Fruit fly (Drosophila melanogaster) whole organism, embryonic: ENCODE results near the gene dachs.

Experiments used
- Bteb2 ChIP-seq: fragments of 200-800 bp; sonication (Bioruptor generic); optimal IDR thresholded peaks from 2 replicates; lab custom pipeline; 2016; ENCODE audit warnings: missing biosample characterization, missing genetic modification characterization
- CG1024 ChIP-seq: fragments of 200-800 bp; sonication (Bioruptor generic); IDR thresholded peaks from 2 replicates; pipeline ENCODE4 v1.3.6; 2022; ENCODE audit warnings: missing biosample characterization, missing genetic modification characterization
- CG12071 ChIP-seq: fragments of 200-800 bp; sonication (Bioruptor generic); optimal IDR thresholded peaks from 3 replicates; lab custom pipeline; 2018; ENCODE audit warnings: missing biosample characterization, mild to moderate bottlenecking, missing genetic modification characterization
- CG12299 ChIP-seq: fragments of 200-800 bp; sonication (Bioruptor generic); optimal IDR thresholded peaks from 2 replicates; lab custom pipeline; 2018; ENCODE audit warnings: missing biosample characterization, mild to moderate bottlenecking, missing genetic modification characterization
- CG13775 ChIP-seq: fragments of 200-800 bp; sonication (Bioruptor generic); optimal IDR thresholded peaks from 3 replicates; lab custom pipeline; 2017; ENCODE audit warnings: missing biosample characterization, mild to moderate bottlenecking, missing genetic modification characterization
- CG14014 ChIP-seq: fragments of 200-800 bp; sonication (Bioruptor generic); IDR thresholded peaks from 2 replicates; pipeline ENCODE4 v1.3.6; 2022; ENCODE audit warnings: missing biosample characterization, missing genetic modification characterization
- CG15479 ChIP-seq: fragments of 200-800 bp; sonication (Bioruptor generic); optimal IDR thresholded peaks from 3 replicates; lab custom pipeline; 2019; ENCODE audit warnings: missing biosample characterization, mild to moderate bottlenecking, missing genetic modification characterization, moderate library complexity
- CG15601 ChIP-seq: fragments of 200-800 bp; sonication (Bioruptor generic); optimal IDR thresholded peaks from 3 replicates; lab custom pipeline; 2019; ENCODE audit warnings: missing biosample characterization, mild to moderate bottlenecking, missing genetic modification characterization, moderate library complexity
- CG1602 ChIP-seq: fragments of 200-800 bp; sonication (Bioruptor generic); optimal IDR thresholded peaks from 3 replicates; lab custom pipeline; 2016; ENCODE audit warnings: missing biosample characterization, missing genetic modification characterization
- CG1603 ChIP-seq: fragments of 200-800 bp; sonication (Bioruptor generic); optimal IDR thresholded peaks from 2 replicates; lab custom pipeline; 2019; ENCODE audit warnings: missing biosample characterization, mild to moderate bottlenecking, missing genetic modification characterization, moderate library complexity
- CG16815 ChIP-seq: fragments of 200-800 bp; sonication (Bioruptor generic); optimal IDR thresholded peaks from 3 replicates; lab custom pipeline; 2017; ENCODE audit warnings: missing biosample characterization, mild to moderate bottlenecking, missing genetic modification characterization
- CG16863 ChIP-seq: fragments of 200-800 bp; sonication (Bioruptor generic); optimal IDR thresholded peaks from 3 replicates; lab custom pipeline; 2016; ENCODE audit warnings: missing biosample characterization, missing genetic modification characterization
- CG3065 ChIP-seq: fragments of 200-800 bp; sonication (Bioruptor generic); optimal IDR thresholded peaks from 2 replicates; lab custom pipeline; 2016; ENCODE audit warnings: missing biosample characterization, missing genetic modification characterization
- CG31224 ChIP-seq: fragments of 200-800 bp; sonication (Bioruptor generic); IDR thresholded peaks from 2 replicates; pipeline ENCODE4 v1.3.6; 2022; ENCODE audit warnings: missing biosample characterization, missing genetic modification characterization
- CG3726 ChIP-seq: fragments of 200-800 bp; sonication (Bioruptor generic); IDR thresholded peaks from 3 replicates; pipeline ENCODE4, ENCODE4 v1.3.6; 2022; ENCODE audit warnings: missing biosample characterization, missing genetic modification characterization
- CG42726 ChIP-seq: fragments of 200-800 bp; sonication (Bioruptor generic); IDR thresholded peaks from 2 replicates; pipeline ENCODE4 v1.3.6; 2022; ENCODE audit warnings: missing biosample characterization, missing genetic modification characterization; ENCODE audit not compliant: partially characterized antibody
- CG4854 ChIP-seq: fragments of 200-800 bp; sonication (Bioruptor generic); optimal IDR thresholded peaks from 2 replicates; lab custom pipeline; 2016; ENCODE audit warnings: missing biosample characterization, missing genetic modification characterization, inconsistent platforms
- CG6175 ChIP-seq: fragments of 200-800 bp; sonication (Bioruptor generic); IDR thresholded peaks from 3 replicates; pipeline ENCODE4 v1.3.6; 2022; ENCODE audit warnings: missing biosample characterization, missing genetic modification characterization
- CG6765 ChIP-seq: fragments of 200-800 bp; sonication (Bioruptor generic); optimal IDR thresholded peaks from 3 replicates; lab custom pipeline; 2017; ENCODE audit warnings: missing biosample characterization, mild to moderate bottlenecking, missing genetic modification characterization
- CG7271 ChIP-seq: fragments of 200-800 bp; sonication (Bioruptor generic); optimal IDR thresholded peaks from 2 replicates; lab custom pipeline; 2018; ENCODE audit warnings: missing biosample characterization, mild to moderate bottlenecking, missing genetic modification characterization, moderate library complexity
- CG7839 ChIP-seq: fragments of 200-800 bp; sonication (Bioruptor generic); optimal IDR thresholded peaks from 3 replicates; lab custom pipeline; 2018; ENCODE audit warnings: missing biosample characterization, mild to moderate bottlenecking, missing genetic modification characterization, moderate library complexity
- CG8359 ChIP-seq: fragments of 200-800 bp; sonication (Bioruptor generic); optimal IDR thresholded peaks from 2 replicates; lab custom pipeline; 2017; ENCODE audit warnings: missing biosample characterization, mild to moderate bottlenecking, missing genetic modification characterization, borderline replicate concordance
- Camta ChIP-seq: fragments of 200-800 bp; sonication (Bioruptor generic); optimal IDR thresholded peaks from 2 replicates; lab custom pipeline; 2016; ENCODE audit warnings: missing biosample characterization, missing genetic modification characterization
- Deaf1 ChIP-seq: fragments of 200-800 bp; optimal IDR thresholded peaks from 3 replicates; lab custom pipeline; 2019; ENCODE audit warnings: missing biosample characterization, mild to moderate bottlenecking, missing genetic modification characterization, moderate library complexity
- E2f2 ChIP-seq: fragments of 200-800 bp; sonication (Bioruptor generic); IDR thresholded peaks from 2 replicates; pipeline ENCODE4 v1.3.6; 2022; ENCODE audit warnings: missing biosample characterization, missing genetic modification characterization
- HmgZ ChIP-seq: fragments of 200-800 bp; sonication (Bioruptor generic); optimal IDR thresholded peaks from 2 replicates; lab custom pipeline; 2018; ENCODE audit warnings: missing biosample characterization, mild to moderate bottlenecking, missing genetic modification characterization
- Hr51 ChIP-seq, 2 experiments: fragments of 200-800 bp; sonication (Bioruptor generic); optimal IDR thresholded peaks; 2 replicates in 1 of 2; 3 replicates in 1 of 2; lab custom pipeline; 2016 to 2018; ENCODE audit warnings: missing biosample characterization in 2 of 2, missing genetic modification characterization in 2 of 2, mild to moderate bottlenecking in 1 of 2, moderate library complexity in 1 of 2
- Mrtf ChIP-seq: fragments of 200-800 bp; sonication (Bioruptor generic); IDR thresholded peaks from 3 replicates; pipeline ENCODE4 v1.3.6; 2022; ENCODE audit warnings: missing biosample characterization, missing genetic modification characterization
- NC2β ChIP-seq: fragments of 200-800 bp; sonication (Bioruptor generic); optimal IDR thresholded peaks from 2 replicates; lab custom pipeline; 2016; ENCODE audit warnings: missing biosample characterization, missing genetic modification characterization
- Ravus ChIP-seq: fragments of 200-800 bp; sonication (Bioruptor generic); IDR thresholded peaks from 2 replicates; pipeline ENCODE4 v1.3.6; 2022; ENCODE audit warnings: missing biosample characterization, missing genetic modification characterization
- Rx ChIP-seq: fragments of 200-800 bp; sonication (Bioruptor generic); IDR thresholded peaks from 2 replicates; pipeline ENCODE4 v1.3.6; 2022; ENCODE audit warnings: missing biosample characterization, missing genetic modification characterization
- Sox102F ChIP-seq: fragments of 200-800 bp; sonication (Bioruptor generic); optimal IDR thresholded peaks from 2 replicates; lab custom pipeline; 2018; ENCODE audit warnings: missing biosample characterization, mild to moderate bottlenecking, missing genetic modification characterization, moderate library complexity
- Taf1 ChIP-seq: fragments of 200-800 bp; sonication (Bioruptor generic); IDR thresholded peaks from 2 replicates; pipeline ENCODE4 v1.3.6; 2022; ENCODE audit warnings: missing biosample characterization, missing genetic modification characterization
- ase ChIP-seq: fragments of 200-800 bp; sonication (Bioruptor generic); IDR thresholded peaks from 3 replicates; pipeline ENCODE4 v1.3.6; 2022; ENCODE audit warnings: missing biosample characterization, missing genetic modification characterization
- cato ChIP-seq: fragments of 200-800 bp; sonication (Bioruptor generic); optimal IDR thresholded peaks from 2 replicates; lab custom pipeline; 2016; ENCODE audit warnings: missing biosample characterization, missing genetic modification characterization, borderline replicate concordance
- cwo ChIP-seq: fragments of 200-800 bp; sonication (Bioruptor generic); optimal IDR thresholded peaks from 3 replicates; lab custom pipeline; 2017; ENCODE audit warnings: missing biosample characterization, missing genetic modification characterization, mild to moderate bottlenecking, moderate library complexity, missing genetic modification reagents
- dan ChIP-seq: fragments of 200-800 bp; sonication (Bioruptor generic); IDR thresholded peaks from 2 replicates; pipeline ENCODE4 v1.3.6; 2022; ENCODE audit warnings: missing biosample characterization, missing genetic modification characterization
- fru ChIP-seq: fragments of >200 bp; optimal IDR thresholded peaks from 2 replicates; lab custom pipeline; 2017
- gro ChIP-seq: fragments of 200-800 bp; sonication (Bioruptor generic); optimal IDR thresholded peaks from 2 replicates; lab custom pipeline; 2016; ENCODE audit warnings: missing biosample characterization, missing genetic modification characterization
- hb ChIP-seq: fragments of 200-800 bp; sonication (Bioruptor generic); IDR thresholded peaks from 3 replicates; pipeline ENCODE4 v1.3.6; 2022; ENCODE audit warnings: missing biosample characterization, missing genetic modification characterization; ENCODE audit not compliant: partially characterized antibody
- inv ChIP-seq: fragments of 200-800 bp; sonication (Bioruptor generic); IDR thresholded peaks from 2 replicates; pipeline ENCODE4 v1.3.6; 2022; ENCODE audit warnings: missing biosample characterization, missing genetic modification characterization; ENCODE audit not compliant: partially characterized antibody
- nerfin-2 ChIP-seq: fragments of 200-800 bp; sonication (Bioruptor generic); IDR thresholded peaks from 2 replicates; pipeline ENCODE4 v1.3.6; 2022; ENCODE audit warnings: missing biosample characterization, missing genetic modification characterization; ENCODE audit not compliant: partially characterized antibody
- nmo ChIP-seq: fragments of 200-800 bp; sonication (Bioruptor generic); optimal IDR thresholded peaks from 2 replicates; lab custom pipeline; 2018; ENCODE audit warnings: missing biosample characterization, mild to moderate bottlenecking, missing genetic modification characterization, moderate library complexity
- oc ChIP-seq: fragments of 200-800 bp; sonication (Bioruptor generic); optimal IDR thresholded peaks from 2 replicates; lab custom pipeline; 2018; ENCODE audit warnings: missing biosample characterization, mild to moderate bottlenecking, missing genetic modification characterization, moderate library complexity
- org-1 ChIP-seq: fragments of 200-800 bp; sonication (Bioruptor generic); optimal IDR thresholded peaks from 2 replicates; lab custom pipeline; 2017; ENCODE audit warnings: missing biosample characterization, missing genetic modification characterization
- ro ChIP-seq: fragments of 200-800 bp; sonication (Bioruptor generic); IDR thresholded peaks from 2 replicates; pipeline ENCODE4 v1.3.6; 2022; ENCODE audit warnings: missing biosample characterization, missing genetic modification characterization
- sens ChIP-seq: fragments of 200-800 bp; sonication (Bioruptor generic); peaks from one replicate; lab custom pipeline; 2016; ENCODE audit warnings: missing biosample characterization, missing genetic modification characterization
- stwl ChIP-seq: fragments of 200-800 bp; sonication (Bioruptor generic); optimal IDR thresholded peaks from 3 replicates; lab custom pipeline; 2018; ENCODE audit warnings: missing biosample characterization, mild to moderate bottlenecking, missing genetic modification characterization, moderate library complexity
- tap ChIP-seq: fragments of 200-800 bp; optimal IDR thresholded peaks from 3 replicates; lab custom pipeline; 2019; ENCODE audit warnings: missing biosample characterization, mild to moderate bottlenecking, missing genetic modification characterization, moderate library complexity
- wdn ChIP-seq: fragments of 200-800 bp; sonication (Bioruptor generic); IDR thresholded peaks from 2 replicates; pipeline ENCODE4 v1.3.6; 2022; ENCODE audit warnings: missing biosample characterization, missing genetic modification characterization

The dachs gene

dm6 chr2L:8464107-8464582 lies 2.5 kb upstream of the dachs start, which contains the start of gene prg (continued):
- TF ChIP-seq cwo (GFP tag; lab: Kevin White, UChicago) (peak; percentile 50), oc (tag; lab: Kevin White, UChicago) (peak; percentile 60), CG12071 (GFP tag; lab: Kevin White, UChicago) (no peak), CG16815 (GFP tag; lab: Kevin White, UChicago) (peak; percentile 8), HmgZ (tag; lab: Kevin White, UChicago) (peak; percentile 69), fru (lab: Kevin White, UChicago) (no peak), hb (GFP tag; lab: Robert Waterston, UW) (peak; percentile 95), CG7839 (tag; lab: Kevin White, UChicago) (peak; percentile 79), CG13775 (GFP tag; lab: Kevin White, UChicago) (peak; percentile 60), CG4854 (peak; percentile 42), CG1603 (tag; lab: Kevin White, UChicago) (peak; percentile 57), tap (peak; percentile 42), Taf1 (peak; percentile 52), Bteb2 (GFP tag; lab: Kevin White, UChicago) (peak; percentile 72), CG1024 (GFP tag; lab: Robert Waterston, UW) (0 out of 2 replicates have a peak, but pooled peaks have one; percentile 18), CG8359 (no peak), NC2β (GFP tag; lab: Kevin White, UChicago) (peak; percentile 2), Hr51 (GFP tag; optimal IDR thresholded peaks at IDR 0.05; lab: Kevin White, UChicago) (peak; percentile 45 to 69), CG42726 (peak; percentile 95), Rx (GFP tag; lab: Robert Waterston, UW) (no peak), CG12299 (tag; lab: Kevin White, UChicago) (peak; percentile 50), Ravus (GFP tag; lab: Robert Waterston, UW) (no peak), CG3726 (GFP tag; lab: Robert Waterston, UW) (no peak), Deaf1 (tag; lab: Kevin White, UChicago) (peak; percentile 34), nerfin-2 (GFP tag; lab: Robert Waterston, UW) (peak; percentile 94), Sox102F (GFP tag; lab: Kevin White, UChicago) (peak; percentile 72), cato (GFP tag; lab: Kevin White, UChicago) (peak; percentile 14), CG3065 (no peak), nmo (GFP tag; lab: Kevin White, UChicago) (peak; percentile 66), stwl (peak; percentile 76), ase (GFP tag; lab: Robert Waterston, UW) (no peak), sens (GFP tag; lab: Kevin White, UChicago) (peak; percentile 97), ro (GFP tag; lab: Robert Waterston, UW) (no peak), dan (GFP tag; lab: Robert Waterston, UW) (no peak), CG15601 (tag; lab: Kevin White, UChicago) (peak; percentile 22), inv (peak; percentile 90), CG6765 (GFP tag; lab: Kevin White, UChicago) (peak; percentile 16), CG31224 (GFP tag; lab: Robert Waterston, UW) (peak; percentile 33; the same call in 1 of the 2 replicates), gro (GFP tag; lab: Kevin White, UChicago) (peak; percentile 73), CG1602 (GFP tag; lab: Kevin White, UChicago) (peak; percentile 49), CG7271 (tag; lab: Kevin White, UChicago) (no peak), Mrtf (GFP tag; lab: Robert Waterston, UW) (no peak; the same call in 2 of the 3 replicates), org-1 (no peak), CG16863 (GFP tag; lab: Kevin White, UChicago) (peak; percentile 67), CG6175 (no peak), CG15479 (no peak), CG14014 (peak; percentile 69), Camta (peak; percentile 62), E2f2 (GFP tag; lab: Robert Waterston, UW) (peak; percentile 61), wdn (0 out of 2 replicates have a peak, but pooled peaks have one; percentile 32)
